Worm (Caenorhabditis elegans) whole organism, L4 larva: ENCODE data around the gene ZK1055.4.

Experiments
- D1046.2 ChIP-seq: fragments of 200-800 bp; sonication (Bioruptor generic); IDR thresholded peaks from 2 replicates; pipeline ENCODE4 v1.3.6; 2022; ENCODE audit warnings: missing genetic modification characterization, missing compliant biosample characterization
- F37D6.2 ChIP-seq: sonication (generic microtip); optimal IDR thresholded peaks from 2 replicates; lab custom pipeline; 2016; ENCODE audit warnings: mild to moderate bottlenecking, missing genetic modification characterization, missing compliant biosample characterization
- T20F7.1 ChIP-seq: fragments of 200-800 bp; sonication (Bioruptor generic); optimal IDR thresholded peaks from 2 replicates; lab custom pipeline; 2018; ENCODE audit warnings: mild to moderate bottlenecking, missing genetic modification characterization, missing compliant biosample characterization
- T26A8.4 ChIP-seq: fragments of 200-800 bp; sonication (Bioruptor generic); IDR thresholded peaks from 2 replicates; pipeline ENCODE4 v1.3.6; 2022; ENCODE audit warnings: missing genetic modification characterization, missing compliant biosample characterization
- aly-2 ChIP-seq: sonication (generic microtip); optimal IDR thresholded peaks from 2 replicates; lab custom pipeline; 2018; ENCODE audit warnings: missing biosample characterization, missing genetic modification characterization
- arid-1 ChIP-seq: fragments of 200-800 bp; sonication (Bioruptor generic); conservative IDR thresholded peaks from 2 replicates; pipeline ENCODE4 v1.3.6; 2022; ENCODE audit warnings: missing genetic modification reagents, missing genetic modification characterization, missing compliant biosample characterization
- ceh-28 ChIP-seq: fragments of 150-350 bp; optimal IDR thresholded peaks from 2 replicates; lab custom pipeline; 2014; ENCODE audit warnings: missing biosample characterization, missing genetic modification reagents, missing genetic modification characterization
- ceh-62 ChIP-seq: sonication (generic microtip); optimal IDR thresholded peaks from 2 replicates; lab custom pipeline; 2017; ENCODE audit warnings: missing biosample characterization, missing genetic modification characterization
- daf-12 ChIP-seq: fragments of 150-350 bp; optimal IDR thresholded peaks from 2 replicates; lab custom pipeline; 2014; ENCODE audit warnings: missing biosample characterization, missing genetic modification reagents, missing genetic modification characterization
- daf-16 ChIP-seq, 3 experiments: sonication (generic microtip); optimal IDR thresholded peaks; 2 replicates each; lab custom pipeline; 2016 to 2017; ENCODE audit warnings: missing genetic modification characterization in 3 of 3, missing genetic modification reagents in 3 of 3, mild to moderate bottlenecking in 2 of 3, missing compliant biosample characterization in 2 of 3, missing biosample characterization in 1 of 3, moderate library complexity in 1 of 3
- dmd-6 ChIP-seq: fragments of 200-800 bp; sonication (Bioruptor generic); IDR thresholded peaks from 2 replicates; pipeline ENCODE4 v1.3.6; 2022; ENCODE audit warnings: missing genetic modification reagents, missing genetic modification characterization, missing compliant biosample characterization
- dmd-8 ChIP-seq: fragments of 200-800 bp; sonication (Bioruptor generic); IDR thresholded peaks from 2 replicates; pipeline ENCODE4 v1.3.6; 2022; ENCODE audit warnings: missing genetic modification characterization, missing compliant biosample characterization
- dmd-9 ChIP-seq: fragments of 200-800 bp; sonication (Bioruptor generic); IDR thresholded peaks from 2 replicates; pipeline ENCODE4 v1.3.6; 2022; ENCODE audit warnings: missing genetic modification reagents, missing genetic modification characterization, missing compliant biosample characterization
- dpl-1 ChIP-seq: fragments of 150-350 bp; optimal IDR thresholded peaks from 2 replicates; lab custom pipeline; 2014; ENCODE audit warnings: missing biosample characterization, missing genetic modification reagents, missing genetic modification characterization
- dve-1 ChIP-seq: sonication (generic microtip); optimal IDR thresholded peaks from 2 replicates; lab custom pipeline; 2017; ENCODE audit warnings: antibody characterized with exemption, mild to moderate bottlenecking, missing genetic modification characterization, missing compliant biosample characterization; ENCODE audit not compliant: insufficient read depth
- egl-43 ChIP-seq: fragments of 200-800 bp; sonication (Bioruptor generic); IDR thresholded peaks from 2 replicates; pipeline ENCODE4 v1.3.6; 2022; ENCODE audit warnings: missing genetic modification reagents, missing genetic modification characterization, missing compliant biosample characterization
- fos-1 ChIP-seq: fragments of 150-350 bp; optimal IDR thresholded peaks from 2 replicates; lab custom pipeline; 2014; ENCODE audit warnings: missing biosample characterization, missing genetic modification characterization
- gei-8 ChIP-seq: fragments of 200-800 bp; sonication (Bioruptor generic); optimal IDR thresholded peaks from 2 replicates; lab custom pipeline; 2018; ENCODE audit warnings: mild to moderate bottlenecking, missing genetic modification characterization, missing compliant biosample characterization
- hlh-11 ChIP-seq: fragments of 200-800 bp; sonication (Bioruptor generic); optimal IDR thresholded peaks from 2 replicates; lab custom pipeline; 2018; ENCODE audit warnings: mild to moderate bottlenecking, missing genetic modification characterization, missing compliant biosample characterization
- hlh-30 ChIP-seq: sonication (generic microtip); optimal IDR thresholded peaks from 2 replicates; lab custom pipeline; 2017; ENCODE audit warnings: antibody characterized with exemption, mild to moderate bottlenecking, missing genetic modification characterization, missing compliant biosample characterization; ENCODE audit not compliant: insufficient read depth
- jun-1 ChIP-seq: fragments of 150-350 bp; optimal IDR thresholded peaks from 2 replicates; lab custom pipeline; 2014; ENCODE audit warnings: missing biosample characterization, missing genetic modification reagents, missing genetic modification characterization
- lin-1 ChIP-seq: fragments of 200-800 bp; sonication (Bioruptor generic); IDR thresholded peaks from 2 replicates; pipeline ENCODE4 v1.3.6; 2022; ENCODE audit warnings: missing genetic modification reagents, missing genetic modification characterization, missing compliant biosample characterization
- lin-13 ChIP-seq: fragments of 150-350 bp; optimal IDR thresholded peaks from 2 replicates; lab custom pipeline; 2014; ENCODE audit warnings: missing biosample characterization, missing genetic modification reagents, missing genetic modification characterization
- lin-38 ChIP-seq: fragments of 200-800 bp; sonication (Bioruptor generic); IDR thresholded peaks from 2 replicates; pipeline ENCODE4 v1.3.6; 2022; ENCODE audit warnings: missing genetic modification reagents, missing genetic modification characterization, missing compliant biosample characterization
- lin-39 ChIP-seq: fragments of 150-350 bp; optimal IDR thresholded peaks from 2 replicates; lab custom pipeline; 2014; ENCODE audit warnings: missing biosample characterization, missing genetic modification reagents, missing genetic modification characterization
- lsy-2 ChIP-seq, 2 experiments: fragments of 150-350 bp in 1 of 2; sonication (generic microtip) in 1 of 2; optimal IDR thresholded peaks; 2 replicates each; lab custom pipeline; 2014 to 2017; ENCODE audit warnings: missing biosample characterization in 2 of 2, missing genetic modification characterization in 2 of 2
- mep-1 ChIP-seq: fragments of 150-350 bp; sonication (generic microtip); optimal IDR thresholded peaks from 3 replicates; lab custom pipeline; 2014; ENCODE audit warnings: missing biosample characterization, missing genetic modification characterization
- mes-2 ChIP-seq: sonication (generic microtip); optimal IDR thresholded peaks from 2 replicates; lab custom pipeline; 2016; ENCODE audit warnings: missing genotype, mild to moderate bottlenecking, missing genetic modification characterization, missing compliant biosample characterization; ENCODE audit not compliant: poor library complexity, severe bottlenecking
- mxl-3 ChIP-seq: fragments of 200-800 bp; sonication (Bioruptor generic); optimal IDR thresholded peaks from 2 replicates; lab custom pipeline; 2018; ENCODE audit warnings: mild to moderate bottlenecking, missing genetic modification characterization, missing compliant biosample characterization
- nhr-102 ChIP-seq: sonication (generic microtip); optimal IDR thresholded peaks from 2 replicates; lab custom pipeline; 2016; ENCODE audit warnings: mild to moderate bottlenecking, missing genetic modification characterization, moderate library complexity, missing compliant biosample characterization
- nhr-237 ChIP-seq: sonication (generic microtip); optimal IDR thresholded peaks from 2 replicates; lab custom pipeline; 2017; ENCODE audit warnings: missing biosample characterization, missing genetic modification characterization
- nhr-41 ChIP-seq: fragments of 200-800 bp; sonication (Bioruptor generic); IDR thresholded peaks from 2 replicates; pipeline ENCODE4 v1.3.6; 2022; ENCODE audit warnings: missing genetic modification reagents, missing genetic modification characterization, missing compliant biosample characterization
- nhr-42 ChIP-seq: fragments of 200-800 bp; sonication (Bioruptor generic); IDR thresholded peaks from 2 replicates; pipeline ENCODE4 v1.3.6; 2022; ENCODE audit warnings: missing genetic modification characterization, missing compliant biosample characterization
- nhr-48 ChIP-seq: sonication (generic microtip); optimal IDR thresholded peaks from 2 replicates; lab custom pipeline; 2016; ENCODE audit warnings: mild to moderate bottlenecking, missing genetic modification characterization, missing compliant biosample characterization
- nhr-76 ChIP-seq: fragments of 150-350 bp; optimal IDR thresholded peaks from 2 replicates; lab custom pipeline; 2014; ENCODE audit warnings: missing biosample characterization, missing genetic modification characterization
- nhr-77 ChIP-seq: fragments of 150-350 bp; optimal IDR thresholded peaks from 2 replicates; lab custom pipeline; 2014; ENCODE audit warnings: missing biosample characterization, missing genetic modification characterization
- php-3 ChIP-seq: fragments of 200-800 bp; sonication (Bioruptor generic); IDR thresholded peaks from 2 replicates; pipeline ENCODE4 v1.3.6; 2022; ENCODE audit warnings: missing genetic modification reagents, missing genetic modification characterization, missing compliant biosample characterization
- pqm-1 ChIP-seq: sonication (generic microtip); optimal IDR thresholded peaks from 2 replicates; lab custom pipeline; 2017; ENCODE audit warnings: missing biosample characterization, missing genetic modification characterization
- saeg-2 ChIP-seq: fragments of 200-800 bp; sonication (Bioruptor generic); IDR thresholded peaks from 2 replicates; pipeline ENCODE4 v1.3.6; 2022; ENCODE audit warnings: missing genetic modification reagents, missing genetic modification characterization, missing compliant biosample characterization
- snpc-1.2 ChIP-seq: fragments of 200-800 bp; sonication (Bioruptor generic); IDR thresholded peaks from 2 replicates; pipeline ENCODE4 v1.3.6; 2022; ENCODE audit warnings: missing genetic modification reagents, missing genetic modification characterization, missing compliant biosample characterization
- snpc-4 ChIP-seq: fragments of 150-350 bp; optimal IDR thresholded peaks from 2 replicates; lab custom pipeline; 2014; ENCODE audit warnings: missing biosample characterization, missing genetic modification characterization
- tra-1 ChIP-seq: fragments of 200-800 bp; sonication (Bioruptor generic); IDR thresholded peaks from 2 replicates; pipeline ENCODE4 v1.3.6; 2022; ENCODE audit warnings: missing genetic modification reagents, missing genetic modification characterization, missing compliant biosample characterization
- unc-62 ChIP-seq, 3 experiments: fragments of 150-350 bp in 1 of 3; sonication (generic microtip); optimal IDR thresholded peaks in 2 of 3; peaks in 1 of 3; 1 replicate in 1 of 3; 2 replicates in 2 of 3; lab custom pipeline; 2014 to 2017; ENCODE audit warnings: missing biosample characterization in 3 of 3, missing genetic modification characterization in 3 of 3, missing genetic modification reagents in 3 of 3, missing genotype in 1 of 3
- zag-1 ChIP-seq: fragments of 150-350 bp; optimal IDR thresholded peaks from 2 replicates; lab custom pipeline; 2014; ENCODE audit warnings: missing biosample characterization, missing genetic modification characterization
- zfp-2 ChIP-seq: sonication (generic microtip); optimal IDR thresholded peaks from 2 replicates; lab custom pipeline; 2016; ENCODE audit warnings: mild to moderate bottlenecking, missing genetic modification characterization, missing compliant biosample characterization
- zfp-3 ChIP-seq: fragments of 200-800 bp; sonication (Bioruptor generic); conservative IDR thresholded peaks from 2 replicates; pipeline ENCODE4 v1.3.6; 2022; ENCODE audit warnings: missing genetic modification reagents, missing genetic modification characterization, missing compliant biosample characterization
- zip-11 ChIP-seq: fragments of 200-800 bp; sonication (Bioruptor generic); IDR thresholded peaks from 2 replicates; pipeline ENCODE4 v1.3.6; 2022; ENCODE audit warnings: missing genetic modification characterization, missing compliant biosample characterization

Gene ZK1055.4

DNA sequence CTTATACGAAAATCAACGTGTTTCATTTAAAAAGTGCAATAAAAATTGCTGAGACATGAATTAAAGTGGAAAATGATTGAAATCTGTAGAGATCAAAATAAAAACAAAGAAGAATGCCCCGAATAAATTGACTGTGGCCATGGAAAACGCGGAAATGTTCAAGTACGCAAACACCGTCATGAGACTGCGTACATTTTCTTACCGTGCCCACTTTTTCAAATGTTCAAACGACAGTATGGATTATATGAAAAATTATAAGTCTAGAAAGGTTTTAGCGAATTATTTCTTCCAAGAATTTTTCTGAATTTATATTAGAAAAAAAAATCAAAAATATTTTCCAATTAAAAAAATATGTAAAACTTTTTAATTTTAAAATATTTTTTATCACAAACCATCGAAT lies 29.6 kb downstream of the ZK1055.4 start:
- no peak for TF ChIP-seq php-3 (GFP tag; lab: Robert Waterston, UW)
- peak; percentile 2 for TF ChIP-seq T20F7.1 (GFP tag; lab: Kevin White, UChicago)
- no peak for TF ChIP-seq lin-39 (tag; lab: Kevin White, UChicago)
- peak; percentile 32 for TF ChIP-seq dpl-1 (GFP tag; lab: Kevin White, UChicago)
- peak; percentile 32; the same call in 1 of the 2 replicates for TF ChIP-seq lin-38
- TF ChIP-seq mes-2 (tag; lab: Kevin White, UChicago) = peak; percentile 43
- TF ChIP-seq lsy-2 (tag; optimal IDR thresholded peaks at IDR 0.05; lab: Kevin White, UChicago) = peak in 1 of 2 experiments; percentile 90

DNA sequence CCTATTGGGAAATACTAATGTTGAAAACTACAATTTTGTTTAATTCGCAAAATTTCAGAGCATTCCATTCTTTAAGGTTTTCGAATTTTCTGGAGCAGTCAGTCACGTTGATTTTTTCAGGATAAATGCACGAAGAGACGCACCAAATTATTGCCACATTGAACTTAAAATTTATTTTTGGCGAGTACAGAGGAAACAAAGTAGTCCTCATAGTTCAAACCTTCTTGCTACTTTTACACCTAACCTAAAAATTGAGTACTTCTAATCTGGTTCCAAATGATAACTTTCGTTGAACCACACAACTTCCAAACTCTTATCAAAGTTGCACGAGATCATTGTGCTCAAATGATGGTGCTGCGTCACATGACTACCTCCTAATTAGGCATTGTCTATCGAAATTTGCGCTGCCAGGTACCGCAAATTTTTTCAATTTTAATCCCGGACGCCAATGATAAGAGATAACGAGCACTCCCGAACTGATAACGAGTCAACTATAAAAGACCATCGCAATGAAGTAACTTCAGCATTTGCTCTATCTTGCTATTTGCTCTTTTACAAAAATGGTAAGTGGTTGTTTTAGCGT lies 32.4 kb downstream of the ZK1055.4 start, which contains the start of gene cpr-4:
Gene cpr-4 (plus strand): TSS at position 523 of the 583 bp plus-strand sequence.
- peak; percentile 27 for TF ChIP-seq jun-1
- peak; percentile 95 for TF ChIP-seq dve-1
- TF ChIP-seq ceh-62 (tag; lab: Kevin White, UChicago) = no peak
- TF ChIP-seq dmd-9 = 0 out of 2 replicates have a peak, but pooled peaks have one; percentile 11
- peak; percentile 98 for TF ChIP-seq pqm-1
- TF ChIP-seq zip-11 (GFP tag; lab: Robert Waterston, UW) = no peak
- TF ChIP-seq zag-1 = no peak
- TF ChIP-seq nhr-102 = peak; percentile 74
- TF ChIP-seq mep-1 = peak; percentile 45
- peak; percentile 77; the same call in 1 of the 2 replicates for TF ChIP-seq lin-1 (GFP tag; lab: Robert Waterston, UW)
- peak; percentile 8 for TF ChIP-seq fos-1 (tag; lab: Kevin White, UChicago)
- TF ChIP-seq mxl-3 = peak; percentile 12
- TF ChIP-seq php-3 (GFP tag; lab: Robert Waterston, UW) = peak; percentile 28; the same call in 1 of the 2 replicates
- peak in 1 of 2 experiments; percentile 50 for TF ChIP-seq daf-16 (GFP tag; optimal IDR thresholded peaks at IDR 0.05; lab: Kevin White, UChicago)
- peak; percentile 88 for TF ChIP-seq daf-16 (tag; optimal IDR thresholded peaks at IDR 0.05; lab: Kevin White, UChicago)
- TF ChIP-seq egl-43 = no peak
- no peak for TF ChIP-seq arid-1
- peak in 1 of 2 experiments; percentile 96 for TF ChIP-seq unc-62 (GFP tag; optimal IDR thresholded peaks at IDR 0.05 in 1 of 2; lab: Kevin White, UChicago)
- no peak for TF ChIP-seq unc-62 (tag; optimal IDR thresholded peaks at IDR 0.05; lab: Kevin White, UChicago)
- no peak for TF ChIP-seq lin-13 (GFP tag; lab: Kevin White, UChicago)
- TF ChIP-seq mes-2 (tag; lab: Kevin White, UChicago) = peak; percentile 38
- TF ChIP-seq D1046.2 = no peak
- TF ChIP-seq zfp-3 = no peak
- TF ChIP-seq snpc-4 (tag; lab: Kevin White, UChicago) = no peak
- TF ChIP-seq hlh-11 (tag; lab: Kevin White, UChicago) = peak; percentile 88
- no peak for TF ChIP-seq nhr-237
- peak; percentile 88 for TF ChIP-seq nhr-77 (tag; lab: Kevin White, UChicago)
- no peak for TF ChIP-seq ceh-28
- TF ChIP-seq lsy-2 (tag; optimal IDR thresholded peaks at IDR 0.05; lab: Kevin White, UChicago) = no peak
- TF ChIP-seq hlh-30 (tag; lab: Kevin White, UChicago) = peak; percentile 74
- TF ChIP-seq nhr-48 (tag; lab: Kevin White, UChicago) = peak; percentile 86
- no peak for TF ChIP-seq zfp-2
- TF ChIP-seq gei-8 (GFP tag; lab: Kevin White, UChicago) = no peak
- TF ChIP-seq aly-2 (tag; lab: Kevin White, UChicago) = no peak
- TF ChIP-seq F37D6.2 = no peak
- no peak for TF ChIP-seq daf-12 (tag; lab: Kevin White, UChicago)
- no peak for TF ChIP-seq nhr-76 (tag; lab: Kevin White, UChicago)
- no peak for TF ChIP-seq nhr-41 (GFP tag; lab: Robert Waterston, UW)
- TF ChIP-seq tra-1 (GFP tag; lab: Robert Waterston, UW) = 0 out of 2 replicates have a peak, but pooled peaks have one; percentile 35
- no peak for TF ChIP-seq T26A8.4
- no peak for TF ChIP-seq snpc-1.2 (GFP tag; lab: Robert Waterston, UW)
- TF ChIP-seq saeg-2 (GFP tag; lab: Robert Waterston, UW) = peak; percentile 64; the same call in 1 of the 2 replicates
- peak; percentile 96 for TF ChIP-seq dmd-6 (GFP tag; lab: Robert Waterston, UW)
- no peak for TF ChIP-seq nhr-42 (GFP tag; lab: Robert Waterston, UW)
- TF ChIP-seq dmd-8 = no peak
